Fruit fly (Drosophila melanogaster) whole organism, embryonic: ENCODE measurements around the gene CG6067.

Source experiments
- CG10209 ChIP-seq: fragments of 200-800 bp; sonication (Bioruptor generic); optimal IDR thresholded peaks from 3 replicates; lab custom pipeline; 2017; ENCODE audit warnings: missing biosample characterization, mild to moderate bottlenecking, missing genetic modification characterization, missing genetic modification reagents
- CG7786 ChIP-seq: fragments of 200-800 bp; sonication (Bioruptor generic); optimal IDR thresholded peaks from 2 replicates; lab custom pipeline; 2016; ENCODE audit warnings: missing biosample characterization, missing genetic modification characterization
- CG9437 ChIP-seq: fragments of 200-800 bp; sonication (Bioruptor generic); optimal IDR thresholded peaks from 2 replicates; lab custom pipeline; 2018; ENCODE audit warnings: missing biosample characterization, mild to moderate bottlenecking, missing genetic modification characterization
- MESR4 ChIP-seq: fragments of 200-800 bp; sonication (Bioruptor generic); optimal IDR thresholded peaks from 2 replicates; lab custom pipeline; 2018; ENCODE audit warnings: missing biosample characterization, mild to moderate bottlenecking, missing genetic modification characterization, moderate library complexity
- dmrt11E ChIP-seq: fragments of 200-800 bp; sonication (Bioruptor generic); optimal IDR thresholded peaks from 3 replicates; lab custom pipeline; 2018; ENCODE audit warnings: missing biosample characterization, mild to moderate bottlenecking, missing genetic modification characterization, moderate library complexity
- h ChIP-seq: fragments of >200 bp; optimal IDR thresholded peaks from 2 replicates; lab custom pipeline; 2017
- p53 ChIP-seq: fragments of 200-800 bp; sonication (Bioruptor generic); optimal IDR thresholded peaks from 2 replicates; lab custom pipeline; 2016; ENCODE audit warnings: missing biosample characterization, missing genetic modification characterization
- tna ChIP-seq: fragments of 200-800 bp; sonication (Bioruptor generic); IDR thresholded peaks from 2 replicates; pipeline ENCODE4 v1.3.6; 2022; ENCODE audit warnings: missing biosample characterization, missing genetic modification characterization; ENCODE audit not compliant: partially characterized antibody

- TF ChIP-seq CG9437 (GFP tag; lab: Kevin White, UChicago) (no peak), tna (GFP tag; lab: Robert Waterston, UW) (no peak), MESR4 (GFP tag; lab: Kevin White, UChicago) (no peak), p53 (GFP tag; lab: Kevin White, UChicago) (no peak), CG7786 (peak; percentile 4), dmrt11E (tag; lab: Kevin White, UChicago) (peak; percentile 53), CG10209 (GFP tag; lab: Kevin White, UChicago) (no peak), h (lab: Kevin White, UChicago) (no peak)
These were observed 12.8 kb downstream of the CG6067 start for dm6 chrX:5968094-5968723.
